Worm (Caenorhabditis elegans) whole organism, young adult: ENCODE measurements around the gene Y60C6A.2.

Experiments used
- F23B12.7 ChIP-seq: sonication (generic microtip); optimal IDR thresholded peaks from 2 replicates; lab custom pipeline; 2017; ENCODE audit warnings: missing genetic modification characterization, mild to moderate bottlenecking, missing compliant biosample characterization, antibody characterized with exemption, moderate library complexity; ENCODE audit not compliant: insufficient read depth
- F33H1.4 ChIP-seq: fragments of 200-800 bp; sonication (Bioruptor generic); IDR thresholded peaks from 2 replicates; pipeline ENCODE4 v1.3.6; 2022; ENCODE audit warnings: missing genetic modification reagents, missing genetic modification characterization, missing compliant biosample characterization
- K11D2.4 ChIP-seq: fragments of 200-800 bp; sonication (Bioruptor generic); IDR thresholded peaks from 2 replicates; pipeline ENCODE4 v1.3.6; 2022; ENCODE audit warnings: missing genetic modification reagents, missing genetic modification characterization, missing compliant biosample characterization
- T07F8.4 ChIP-seq: sonication (generic microtip); optimal IDR thresholded peaks from 2 replicates; lab custom pipeline; 2016; ENCODE audit warnings: mild to moderate bottlenecking, missing genetic modification characterization, moderate library complexity, missing compliant biosample characterization
- Y95B8A.8 ChIP-seq: fragments of 200-800 bp; sonication (Bioruptor generic); IDR thresholded peaks from 2 replicates; pipeline ENCODE4 v1.3.6; 2022; ENCODE audit warnings: missing genetic modification reagents, missing genetic modification characterization, missing compliant biosample characterization
- aptf-2 ChIP-seq: fragments of 200-800 bp; sonication (Bioruptor generic); conservative IDR thresholded peaks from 2 replicates; pipeline ENCODE4 v1.3.6; 2022; ENCODE audit warnings: missing genetic modification reagents, missing genetic modification characterization, missing compliant biosample characterization
- bed-2 ChIP-seq: fragments of 200-800 bp; sonication (Bioruptor generic); IDR thresholded peaks from 2 replicates; pipeline ENCODE4 v1.3.6; 2022; ENCODE audit warnings: missing genetic modification reagents, missing genetic modification characterization, missing compliant biosample characterization
- chd-7 ChIP-seq: sonication (generic microtip); optimal IDR thresholded peaks from 2 replicates; lab custom pipeline; 2016; ENCODE audit warnings: mild to moderate bottlenecking, missing genetic modification characterization, moderate library complexity, missing compliant biosample characterization
- dox-1 ChIP-seq: fragments of 200-800 bp; sonication (Bioruptor generic); IDR thresholded peaks from 2 replicates; pipeline ENCODE4 v1.3.6; 2022; ENCODE audit warnings: missing genetic modification reagents, missing genetic modification characterization, missing compliant biosample characterization
- egrh-3 ChIP-seq: fragments of 200-800 bp; sonication (Bioruptor generic); IDR thresholded peaks from 2 replicates; pipeline ENCODE4 v1.3.6; 2022; ENCODE audit warnings: missing genetic modification reagents, missing genetic modification characterization, missing compliant biosample characterization
- ets-4 ChIP-seq: fragments of 200-800 bp; sonication (Bioruptor generic); optimal IDR thresholded peaks from 2 replicates; lab custom pipeline; 2018; ENCODE audit warnings: mild to moderate bottlenecking, missing genetic modification characterization, missing compliant biosample characterization
- hmg-20 ChIP-seq: fragments of 200-800 bp; sonication (Bioruptor generic); IDR thresholded peaks from 2 replicates; pipeline ENCODE4 v1.3.6; 2022; ENCODE audit warnings: missing genetic modification reagents, missing genetic modification characterization, missing compliant biosample characterization
- hsf-1 ChIP-seq: fragments of 200-800 bp; sonication (Bioruptor generic); IDR thresholded peaks from 2 replicates; pipeline ENCODE4 v1.3.6; 2022; ENCODE audit warnings: missing genetic modification reagents, missing genetic modification characterization, missing compliant biosample characterization
- let-526 ChIP-seq: fragments of 200-800 bp; sonication (Bioruptor generic); IDR thresholded peaks from 2 replicates; pipeline ENCODE4 v1.3.6; 2022; ENCODE audit warnings: missing genetic modification reagents, missing genetic modification characterization, missing compliant biosample characterization
- lsl-1 ChIP-seq: fragments of 200-800 bp; sonication (Bioruptor generic); optimal IDR thresholded peaks from 2 replicates; lab custom pipeline; 2018; ENCODE audit warnings: mild to moderate bottlenecking, missing genetic modification characterization, moderate library complexity, missing compliant biosample characterization
- lsy-27 ChIP-seq: sonication (generic microtip); optimal IDR thresholded peaks from 2 replicates; lab custom pipeline; 2017; ENCODE audit warnings: missing genetic modification characterization, mild to moderate bottlenecking, missing compliant biosample characterization, antibody characterized with exemption, missing genotype, borderline replicate concordance; ENCODE audit not compliant: insufficient read depth
- mxl-1 ChIP-seq: sonication (generic microtip); optimal IDR thresholded peaks from 2 replicates; lab custom pipeline; 2016; ENCODE audit warnings: missing genetic modification characterization, missing compliant biosample characterization
- nfyb-1 ChIP-seq: fragments of 200-800 bp; sonication (Bioruptor generic); IDR thresholded peaks from 2 replicates; pipeline ENCODE4 v1.3.6; 2022; ENCODE audit warnings: missing genetic modification reagents, missing genetic modification characterization, missing compliant biosample characterization
- nhr-90 ChIP-seq: sonication (generic microtip); optimal IDR thresholded peaks from 2 replicates; lab custom pipeline; 2016; ENCODE audit warnings: missing genotype, mild to moderate bottlenecking, missing genetic modification characterization, missing compliant biosample characterization
- pbrm-1 ChIP-seq: fragments of 200-800 bp; sonication (Bioruptor generic); IDR thresholded peaks from 2 replicates; pipeline ENCODE4 v1.3.6; 2022; ENCODE audit warnings: missing genetic modification reagents, missing genetic modification characterization, missing compliant biosample characterization
- sea-2 ChIP-seq: fragments of 200-800 bp; sonication (Bioruptor generic); IDR thresholded peaks from 2 replicates; pipeline ENCODE4 v1.3.6; 2022; ENCODE audit warnings: missing genetic modification characterization, missing compliant biosample characterization
- snpc-1.3 ChIP-seq: sonication (generic microtip); optimal IDR thresholded peaks from 2 replicates; lab custom pipeline; 2017; ENCODE audit warnings: missing genetic modification characterization, mild to moderate bottlenecking, missing compliant biosample characterization, antibody characterized with exemption, moderate library complexity, missing genotype, missing genetic modification reagents; ENCODE audit not compliant: insufficient read depth
- somi-1 ChIP-seq: fragments of 200-800 bp; sonication (Bioruptor generic); optimal IDR thresholded peaks from 2 replicates; lab custom pipeline; 2018; ENCODE audit warnings: mild to moderate bottlenecking, missing genetic modification characterization, missing compliant biosample characterization
- sptf-2 ChIP-seq: fragments of 200-800 bp; sonication (Bioruptor generic); optimal IDR thresholded peaks from 2 replicates; lab custom pipeline; 2018; ENCODE audit warnings: mild to moderate bottlenecking, missing genetic modification characterization, missing compliant biosample characterization
- tlf-1 ChIP-seq: fragments of 200-800 bp; sonication (Bioruptor generic); optimal IDR thresholded peaks from 2 replicates; lab custom pipeline; 2018; ENCODE audit warnings: mild to moderate bottlenecking, missing genetic modification characterization, missing compliant biosample characterization
- zfh-2 ChIP-seq: fragments of 200-800 bp; sonication (Bioruptor generic); conservative IDR thresholded peaks from 2 replicates; pipeline ENCODE4 v1.3.6; 2022; ENCODE audit warnings: missing genetic modification reagents, missing genetic modification characterization, missing compliant biosample characterization
- ztf-18 ChIP-seq: sonication (generic microtip); optimal IDR thresholded peaks from 2 replicates; lab custom pipeline; 2016; ENCODE audit warnings: missing genotype, mild to moderate bottlenecking, missing genetic modification characterization, missing compliant biosample characterization
- ztf-25 ChIP-seq: fragments of 200-800 bp; sonication (Bioruptor generic); IDR thresholded peaks from 2 replicates; pipeline ENCODE4 v1.3.6; 2022; ENCODE audit warnings: missing genetic modification reagents, missing genetic modification characterization, missing compliant biosample characterization
- ztf-28 ChIP-seq: fragments of 200-800 bp; sonication (Bioruptor generic); IDR thresholded peaks from 2 replicates; pipeline ENCODE4 v1.3.6; 2022; ENCODE audit warnings: missing genetic modification reagents, missing genetic modification characterization, missing compliant biosample characterization
- ztf-3 ChIP-seq: fragments of 200-800 bp; sonication (Bioruptor generic); optimal IDR thresholded peaks from 2 replicates; lab custom pipeline; 2018; ENCODE audit warnings: mild to moderate bottlenecking, missing genetic modification characterization, missing compliant biosample characterization
- ztf-6 ChIP-seq: fragments of 200-800 bp; sonication (Bioruptor generic); IDR thresholded peaks from 2 replicates; pipeline ENCODE4 v1.3.6; 2022; ENCODE audit warnings: missing genetic modification reagents, missing genetic modification characterization, missing compliant biosample characterization

The Y60C6A.2 gene

DNA sequence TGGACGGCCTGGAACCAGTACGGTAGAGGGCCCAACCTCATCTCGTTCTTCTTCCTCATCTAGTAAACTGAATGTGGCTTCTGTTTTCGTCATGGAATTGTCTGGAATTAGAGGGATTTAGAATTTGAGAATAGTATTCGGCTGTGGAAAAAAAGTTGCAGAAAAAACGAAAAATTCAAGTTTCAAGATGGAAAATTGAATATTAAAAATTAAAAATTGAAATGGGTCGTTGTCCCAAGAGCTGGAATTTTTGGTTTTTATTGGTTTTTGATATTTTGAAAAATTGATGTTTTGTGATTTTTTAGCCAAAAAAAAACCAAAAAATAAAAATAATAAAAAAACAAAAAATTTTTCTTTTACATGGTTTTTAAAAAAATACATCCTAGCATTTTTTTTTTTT is 20.6 kb upstream of the Y60C6A.2 start, which contains the start of gene R02F11.3:
TSS of gene R02F11.3 (minus strand) at position 101 of the 400 bp plus-strand sequence.
- TF ChIP-seq lsy-27 (tag; lab: Kevin White, UChicago) (no peak), nhr-90 (no peak), snpc-1.3 (no peak), somi-1 (no peak), ztf-6 (GFP tag; lab: Robert Waterston, UW) (no peak), tlf-1 (GFP tag; lab: Kevin White, UChicago) (no peak), nfyb-1 (GFP tag; lab: Robert Waterston, UW) (no peak), bed-2 (GFP tag; lab: Robert Waterston, UW) (no peak), chd-7 (tag; lab: Kevin White, UChicago) (no peak), hmg-20 (GFP tag; lab: Robert Waterston, UW) (no peak)

- 0 out of 2 replicates have a peak, but pooled peaks have one; percentile 10 for TF ChIP-seq ztf-25
- TF ChIP-seq ets-4 (GFP tag; lab: Kevin White, UChicago): no peak
- peak; percentile 71 for TF ChIP-seq zfh-2 (GFP tag; lab: Robert Waterston, UW)
- no peak for TF ChIP-seq F23B12.7
Observed at ce11 chrV:4801943-4802342, 16.7 kb upstream of the Y60C6A.2 start.

ce11 chrV:4800794-4801193 is 15.6 kb upstream of the Y60C6A.2 start, which contains the start of gene R02F11.1:
Gene R02F11.1, plus strand, starts transcription at chrV:4801094.
- no peak for TF ChIP-seq K11D2.4 (GFP tag; lab: Robert Waterston, UW)
- no peak for TF ChIP-seq pbrm-1 (GFP tag; lab: Robert Waterston, UW)
- TF ChIP-seq hsf-1 (GFP tag; lab: Robert Waterston, UW): 0 out of 2 replicates have a peak, but pooled peaks have one; percentile 22
- no peak for TF ChIP-seq sptf-2

- TF ChIP-seq T07F8.4 (tag; lab: Kevin White, UChicago): no peak
- no peak for TF ChIP-seq lsl-1 (GFP tag; lab: Kevin White, UChicago)
- TF ChIP-seq Y95B8A.8 (GFP tag; lab: Robert Waterston, UW): no peak
- no peak for TF ChIP-seq egrh-3 (GFP tag; lab: Robert Waterston, UW)
- no peak for TF ChIP-seq ztf-28
- no peak for TF ChIP-seq let-526
- no peak for TF ChIP-seq ztf-3
- TF ChIP-seq aptf-2 (GFP tag; lab: Robert Waterston, UW): no peak
- no peak for TF ChIP-seq F33H1.4 (GFP tag; lab: Robert Waterston, UW)
- TF ChIP-seq ztf-18 (tag; lab: Kevin White, UChicago): no peak
Observed at ce11 chrV:4794308-4794707, 9.1 kb upstream of the Y60C6A.2 start, which contains the start of gene R02F11.2. Gene R02F11.2, plus strand, starts transcription at chrV:4794599.

DNA sequence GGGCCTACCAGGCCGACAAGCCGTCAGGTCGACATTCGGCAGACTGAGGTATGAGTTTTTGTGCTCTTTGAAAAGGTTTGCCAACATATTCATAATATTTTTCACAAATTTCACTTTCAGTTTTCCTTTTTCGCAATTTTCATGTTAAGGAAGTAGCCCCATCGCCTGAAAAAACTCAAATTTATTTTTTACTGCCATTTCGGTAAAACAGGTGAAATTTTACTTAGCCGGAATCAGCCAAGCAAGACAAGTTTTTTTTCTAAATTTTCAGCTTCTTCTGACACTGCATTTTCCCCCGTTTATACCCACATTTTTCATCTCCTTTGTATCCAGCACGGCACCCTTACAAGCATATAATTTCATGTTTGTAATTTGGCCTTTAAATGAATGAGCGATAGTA is 6.3 kb upstream of the Y60C6A.2 start, which contains the start of gene R02F11.11:
TSS of gene R02F11.11 (plus strand) at position 301 of the 400 bp plus-strand sequence.
- TF ChIP-seq dox-1 (GFP tag; lab: Robert Waterston, UW) (no peak), mxl-1 (tag; lab: Kevin White, UChicago) (no peak), sea-2 (GFP tag; lab: Robert Waterston, UW) (no peak)
- TF ChIP-seq, all 124 proteins: peak for 0
